Worm (Caenorhabditis elegans) whole organism, midembryonic: ENCODE data around the gene F54F7.2.

ENCODE experiments used
- T22C8.4 ChIP-seq: fragments of 200-800 bp; sonication (Bioruptor generic); IDR thresholded peaks from 2 replicates; pipeline ENCODE4 v1.3.6; 2022; ENCODE audit warnings: missing genetic modification characterization, missing compliant biosample characterization
- cog-1 ChIP-seq: sonication (generic microtip); optimal IDR thresholded peaks from 2 replicates; lab custom pipeline; 2016; ENCODE audit warnings: missing genetic modification characterization, missing compliant biosample characterization
- flt-1 ChIP-seq: fragments of 200-800 bp; sonication (Bioruptor generic); IDR thresholded peaks from 2 replicates; pipeline ENCODE4 v1.3.6; 2022; ENCODE audit warnings: missing genetic modification characterization, missing compliant biosample characterization
- klf-2 ChIP-seq: fragments of 200-800 bp; sonication (Bioruptor generic); conservative IDR thresholded peaks from 2 replicates; pipeline ENCODE4 v1.3.6; 2022; ENCODE audit warnings: missing genetic modification reagents, missing genetic modification characterization, missing compliant biosample characterization
- med-1 ChIP-seq: sonication (generic microtip); optimal IDR thresholded peaks from 2 replicates; lab custom pipeline; 2017; ENCODE audit warnings: missing genetic modification characterization, mild to moderate bottlenecking, missing compliant biosample characterization, antibody characterized with exemption, missing genetic modification reagents; ENCODE audit not compliant: insufficient read depth
- tab-1 ChIP-seq: fragments of 200-800 bp; sonication (Bioruptor generic); IDR thresholded peaks from 2 replicates; pipeline ENCODE4 v1.3.6; 2022; ENCODE audit warnings: missing genetic modification characterization, missing compliant biosample characterization
- ztf-23 ChIP-seq: fragments of 200-800 bp; sonication (Bioruptor generic); IDR thresholded peaks from 2 replicates; pipeline ENCODE4 v1.3.6; 2022; ENCODE audit warnings: missing genetic modification reagents, missing genetic modification characterization, missing compliant biosample characterization
- ztf-29 ChIP-seq: fragments of 200-800 bp; sonication (Bioruptor generic); IDR thresholded peaks from 2 replicates; pipeline ENCODE4 v1.3.6; 2022; ENCODE audit warnings: missing genetic modification reagents, missing genetic modification characterization, missing compliant biosample characterization

DNA sequence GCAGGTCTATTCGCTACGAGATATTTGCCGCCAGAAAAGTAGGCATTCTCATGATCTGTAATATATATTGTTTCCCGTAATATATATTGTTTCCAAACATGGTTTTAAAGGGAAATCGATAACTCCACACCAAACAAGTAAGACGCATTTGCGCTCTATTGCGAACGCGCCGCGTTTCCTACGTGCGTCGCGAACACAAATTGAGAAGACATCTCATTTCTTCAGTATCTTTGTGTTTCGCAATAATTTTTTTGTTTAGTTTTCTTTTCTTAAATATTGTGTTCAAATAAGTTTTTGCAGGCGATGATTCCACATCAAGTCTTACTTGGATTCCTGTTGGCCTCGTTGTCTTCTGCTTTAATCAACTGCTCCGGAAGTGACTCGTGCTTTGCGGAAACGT, 21.6 kb downstream of the F54F7.2 start, which contains the start of gene F54F7.6:
- TF ChIP-seq flt-1 (GFP tag; lab: Robert Waterston, UW) (no peak), klf-2 (no peak), ztf-23 (GFP tag; lab: Robert Waterston, UW) (no peak), tab-1 (no peak), cog-1 (tag; lab: Kevin White, UChicago) (no peak), T22C8.4 (GFP tag; lab: Robert Waterston, UW) (no peak), ztf-29 (GFP tag; lab: Robert Waterston, UW) (no peak), med-1 (no peak)
